Worm (Caenorhabditis elegans) whole organism, L2 larva: ENCODE results near the gene Y82E9BR.10.
"Not testable (repeated sequence)": the region's sequence is repeated elsewhere in the genome, so short reads cannot be mapped to it uniquely, and the experiment has no call there.

ENCODE experiments used
- C34F6.9 ChIP-seq: fragments of 150-350 bp; optimal IDR thresholded peaks from 2 replicates; lab custom pipeline; 2014; ENCODE audit warnings: missing biosample characterization, missing genetic modification characterization
- F13H6.1 ChIP-seq: sonication (generic microtip); optimal IDR thresholded peaks from 2 replicates; lab custom pipeline; 2016; ENCODE audit warnings: missing genetic modification characterization, missing compliant biosample characterization
- R02D3.7 ChIP-seq: fragments of 150-350 bp; optimal IDR thresholded peaks from 2 replicates; lab custom pipeline; 2014; ENCODE audit warnings: missing biosample characterization, missing genetic modification characterization
- Y55F3AM.14 ChIP-seq: fragments of 200-800 bp; sonication (Bioruptor generic); optimal IDR thresholded peaks from 2 replicates; lab custom pipeline; 2018; ENCODE audit warnings: mild to moderate bottlenecking, missing genetic modification characterization, missing compliant biosample characterization
- ZK546.5 ChIP-seq: sonication (generic microtip); optimal IDR thresholded peaks from 2 replicates; lab custom pipeline; 2017; ENCODE audit warnings: missing biosample characterization, missing genetic modification characterization
- alr-1 ChIP-seq: fragments of 150-350 bp; optimal IDR thresholded peaks from 2 replicates; lab custom pipeline; 2014; ENCODE audit warnings: missing biosample characterization, missing genetic modification characterization
- aly-2 ChIP-seq: fragments of 150-350 bp; optimal IDR thresholded peaks from 2 replicates; lab custom pipeline; 2014; ENCODE audit warnings: missing biosample characterization, missing genetic modification characterization
- ama-1 ChIP-seq: fragments of 150-350 bp; optimal IDR thresholded peaks from 2 replicates; lab custom pipeline; 2018; ENCODE audit warnings: inconsistent platforms
- blmp-1 ChIP-seq: sonication (generic microtip); optimal IDR thresholded peaks from 2 replicates; lab custom pipeline; 2017; ENCODE audit warnings: missing genetic modification characterization, mild to moderate bottlenecking, missing compliant biosample characterization, antibody characterized with exemption, moderate library complexity; ENCODE audit not compliant: insufficient read depth
- ceh-16 ChIP-seq: fragments of 150-350 bp; optimal IDR thresholded peaks from 2 replicates; lab custom pipeline; 2014; ENCODE audit warnings: missing biosample characterization, missing genetic modification characterization
- ceh-82 ChIP-seq: fragments of 150-350 bp; optimal IDR thresholded peaks from 2 replicates; lab custom pipeline; 2014; ENCODE audit warnings: missing biosample characterization, missing genetic modification characterization
- crh-2 ChIP-seq: sonication (generic microtip); optimal IDR thresholded peaks from 2 replicates; lab custom pipeline; 2017; ENCODE audit warnings: missing biosample characterization, missing genetic modification characterization
- dmd-4 ChIP-seq: sonication (generic microtip); optimal IDR thresholded peaks from 2 replicates; lab custom pipeline; 2017; ENCODE audit warnings: missing biosample characterization, missing genetic modification characterization
- egl-27 ChIP-seq: sonication (generic microtip); optimal IDR thresholded peaks from 3 replicates; lab custom pipeline; 2017; ENCODE audit warnings: missing biosample characterization, missing genetic modification reagents, missing genetic modification characterization
- elt-1 ChIP-seq: fragments of 150-350 bp; optimal IDR thresholded peaks from 2 replicates; lab custom pipeline; 2014; ENCODE audit warnings: missing biosample characterization, missing genetic modification characterization
- elt-3 ChIP-seq: sonication (generic microtip); optimal IDR thresholded peaks from 2 replicates; lab custom pipeline; 2017; ENCODE audit warnings: missing biosample characterization, missing genetic modification characterization
- fos-1 ChIP-seq: fragments of 150-350 bp; optimal IDR thresholded peaks from 2 replicates; lab custom pipeline; 2014; ENCODE audit warnings: missing biosample characterization, missing genetic modification characterization
- gmeb-1 ChIP-seq: fragments of 150-350 bp; optimal IDR thresholded peaks from 2 replicates; lab custom pipeline; 2014; ENCODE audit warnings: missing biosample characterization, missing genetic modification characterization
- lin-11 ChIP-seq: fragments of 150-350 bp; sonication (generic microtip); optimal IDR thresholded peaks from 2 replicates; lab custom pipeline; 2014; ENCODE audit warnings: missing biosample characterization, missing genetic modification characterization, inconsistent platforms, mixed read lengths
- lin-13 ChIP-seq: fragments of 150-350 bp; optimal IDR thresholded peaks from 2 replicates; lab custom pipeline; 2014; ENCODE audit warnings: missing biosample characterization, missing genetic modification reagents, missing genetic modification characterization
- lin-39 ChIP-seq: fragments of 150-350 bp; optimal IDR thresholded peaks from 2 replicates; lab custom pipeline; 2014; ENCODE audit warnings: missing biosample characterization, missing genetic modification reagents, missing genetic modification characterization
- lsy-2 ChIP-seq, 2 experiments: fragments of 150-350 bp in 1 of 2; sonication (generic microtip) in 1 of 2; optimal IDR thresholded peaks; 2 replicates each; lab custom pipeline; 2014 to 2017; ENCODE audit warnings: missing biosample characterization in 2 of 2, missing genetic modification characterization in 2 of 2
- mab-5 ChIP-seq: fragments of 150-350 bp; optimal IDR thresholded peaks from 2 replicates; lab custom pipeline; 2014; ENCODE audit warnings: missing biosample characterization, missing genetic modification characterization
- mbf-1 ChIP-seq: sonication (generic microtip); optimal IDR thresholded peaks from 2 replicates; lab custom pipeline; 2017; ENCODE audit warnings: missing biosample characterization, missing genetic modification characterization
- mdl-1 ChIP-seq, 2 experiments: fragments of 150-350 bp in 1 of 2; sonication (generic microtip) in 1 of 2; optimal IDR thresholded peaks; 2 replicates each; lab custom pipeline; 2017; ENCODE audit warnings: missing biosample characterization in 2 of 2, missing genetic modification characterization in 2 of 2
- nhr-10 ChIP-seq: sonication (generic microtip); optimal IDR thresholded peaks from 2 replicates; lab custom pipeline; 2017; ENCODE audit warnings: missing biosample characterization, missing genetic modification characterization
- nhr-11 ChIP-seq: fragments of 150-350 bp; optimal IDR thresholded peaks from 2 replicates; lab custom pipeline; 2014; ENCODE audit warnings: missing biosample characterization, missing genetic modification characterization
- nhr-12 ChIP-seq: fragments of 150-350 bp; optimal IDR thresholded peaks from 2 replicates; lab custom pipeline; 2014; ENCODE audit warnings: missing biosample characterization, missing genetic modification characterization
- nhr-129 ChIP-seq: fragments of 150-350 bp; optimal IDR thresholded peaks from 2 replicates; lab custom pipeline; 2014; ENCODE audit warnings: missing biosample characterization, missing genetic modification characterization
- nhr-21 ChIP-seq: fragments of 150-350 bp; optimal IDR thresholded peaks from 2 replicates; lab custom pipeline; 2014; ENCODE audit warnings: missing biosample characterization, missing genetic modification characterization
- nhr-23 ChIP-seq: fragments of 150-350 bp; optimal IDR thresholded peaks from 2 replicates; lab custom pipeline; 2014; ENCODE audit warnings: missing biosample characterization, missing genetic modification reagents, missing genetic modification characterization
- nhr-237 ChIP-seq: fragments of 150-350 bp; optimal IDR thresholded peaks from 2 replicates; lab custom pipeline; 2014; ENCODE audit warnings: missing biosample characterization, missing genetic modification characterization
- nhr-25 ChIP-seq: fragments of 150-350 bp; sonication (generic microtip); optimal IDR thresholded peaks from 3 replicates; lab custom pipeline; 2014; ENCODE audit warnings: missing biosample characterization, missing genetic modification characterization
- nhr-6 ChIP-seq: fragments of 150-350 bp; optimal IDR thresholded peaks from 2 replicates; lab custom pipeline; 2014; ENCODE audit warnings: missing biosample characterization, missing genetic modification characterization
- nhr-77 ChIP-seq: fragments of 150-350 bp; optimal IDR thresholded peaks from 2 replicates; lab custom pipeline; 2014; ENCODE audit warnings: missing biosample characterization, missing genetic modification characterization
- peb-1 ChIP-seq: fragments of 150-350 bp; optimal IDR thresholded peaks from 2 replicates; lab custom pipeline; 2014; ENCODE audit warnings: missing biosample characterization, missing genetic modification characterization
- sem-4 ChIP-seq: fragments of 150-350 bp; optimal IDR thresholded peaks from 2 replicates; lab custom pipeline; 2014; ENCODE audit warnings: missing biosample characterization, missing genetic modification reagents, missing genetic modification characterization
- skn-1 ChIP-seq: sonication (generic microtip); optimal IDR thresholded peaks from 2 replicates; lab custom pipeline; 2017; ENCODE audit warnings: missing biosample characterization, missing genetic modification characterization
- sma-3 ChIP-seq: sonication (generic microtip); optimal IDR thresholded peaks from 2 replicates; lab custom pipeline; 2016; ENCODE audit warnings: missing genetic modification reagents, missing genetic modification characterization, missing compliant biosample characterization
- sma-9 ChIP-seq, 2 experiments: fragments of 150-350 bp in 1 of 2; sonication (generic microtip) in 1 of 2; optimal IDR thresholded peaks; 2 replicates each; lab custom pipeline; 2014 to 2016; ENCODE audit warnings: missing genetic modification characterization in 2 of 2, mild to moderate bottlenecking in 1 of 2, missing biosample characterization in 1 of 2, missing compliant biosample characterization in 1 of 2, missing genetic modification reagents in 1 of 2, moderate library complexity in 1 of 2
- snpc-4 ChIP-seq: fragments of 150-350 bp; optimal IDR thresholded peaks from 2 replicates; lab custom pipeline; 2014; ENCODE audit warnings: missing biosample characterization, missing genetic modification characterization
- unc-39 ChIP-seq: fragments of 150-350 bp; optimal IDR thresholded peaks from 2 replicates; lab custom pipeline; 2014; ENCODE audit warnings: missing biosample characterization, missing genetic modification characterization
- unc-55 ChIP-seq: fragments of 150-350 bp; sonication (generic microtip); optimal IDR thresholded peaks from 3 replicates; lab custom pipeline; 2014; ENCODE audit warnings: missing biosample characterization, missing genetic modification reagents, missing genetic modification characterization
- unc-62 ChIP-seq: fragments of 150-350 bp; optimal IDR thresholded peaks from 2 replicates; lab custom pipeline; 2014; ENCODE audit warnings: missing biosample characterization, missing genetic modification reagents, missing genetic modification characterization
- zag-1 ChIP-seq: fragments of 150-350 bp; optimal IDR thresholded peaks from 2 replicates; lab custom pipeline; 2014; ENCODE audit warnings: missing biosample characterization, missing genetic modification characterization
- ztf-1 ChIP-seq: fragments of 200-800 bp; sonication (Bioruptor generic); conservative IDR thresholded peaks from 2 replicates; pipeline ENCODE4 v1.3.6; 2022; ENCODE audit warnings: missing genetic modification characterization, missing compliant biosample characterization
- ztf-11 ChIP-seq: sonication (generic microtip); optimal IDR thresholded peaks from 2 replicates; lab custom pipeline; 2017; ENCODE audit warnings: missing biosample characterization, missing genetic modification characterization
- ztf-4 ChIP-seq: fragments of 150-350 bp; optimal IDR thresholded peaks from 2 replicates; lab custom pipeline; 2014; ENCODE audit warnings: missing biosample characterization, missing genetic modification characterization

The Y82E9BR.10 gene

DNA sequence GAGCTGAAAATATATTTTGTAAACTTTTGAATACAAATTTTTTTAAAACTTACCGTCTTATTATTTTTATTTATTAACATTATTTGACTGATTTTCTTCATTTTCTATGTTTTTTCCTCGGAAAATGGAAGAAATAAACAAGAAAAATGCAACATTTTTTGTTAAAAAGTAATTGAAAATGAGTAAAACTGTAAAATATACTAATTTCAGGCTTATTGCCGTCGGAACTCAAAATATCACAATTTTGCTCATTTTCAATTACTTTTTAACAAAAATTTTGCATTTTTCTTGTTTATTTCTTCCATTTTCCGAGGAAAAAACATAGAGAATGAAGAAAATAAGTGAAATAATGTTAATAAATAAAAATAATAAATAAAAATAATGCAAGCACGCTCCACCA is at the start of gene Y82E9BR.10:
Gene Y82E9BR.10, minus strand, starts transcription at position 101 of the 400 bp plus-strand sequence.
- not testable (repeated sequence) for TF ChIP-seq Y55F3AM.14; nhr-6 (tag; lab: Kevin White, UChicago); unc-55 (GFP tag; lab: Kevin White, UChicago)

DNA sequence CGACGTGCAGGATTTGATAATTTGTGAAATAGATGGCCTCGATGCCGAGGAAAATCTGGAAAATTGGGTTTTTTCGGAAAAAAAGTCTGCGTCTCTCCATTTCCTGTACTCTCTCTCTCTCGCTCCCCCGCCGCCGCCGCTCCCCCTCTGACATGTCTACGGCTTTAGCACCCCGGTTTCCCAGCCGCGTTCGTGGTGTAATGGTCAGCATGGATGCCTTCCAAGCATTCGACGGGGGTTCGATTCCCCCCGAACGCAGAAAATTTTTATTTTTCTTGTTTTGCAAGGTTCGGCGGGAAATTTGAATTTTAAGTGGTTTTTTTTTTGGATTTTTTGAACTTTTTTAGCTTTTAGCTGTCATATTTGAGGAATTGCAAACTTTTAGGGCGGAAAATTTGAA is 48.9 kb upstream of the Y82E9BR.10 start:
- TF ChIP-seq ama-1 (lab: Kevin White, UChicago) (no peak), nhr-21 (tag; lab: Kevin White, UChicago) (peak; percentile 14), lin-13 (peak; percentile 88), elt-1 (tag; lab: Kevin White, UChicago) (no peak), dmd-4 (tag; lab: Kevin White, UChicago) (no peak), nhr-25 (tag; lab: Kevin White, UChicago) (peak; percentile 46), aly-2 (no peak), F13H6.1 (tag; lab: Kevin White, UChicago) (peak; percentile 49), lin-11 (tag; lab: Kevin White, UChicago) (peak; percentile 50), Y55F3AM.14 (peak; percentile 42), unc-39 (tag; lab: Kevin White, UChicago) (no peak), mab-5 (tag; lab: Kevin White, UChicago) (peak; percentile 35), snpc-4 (tag; lab: Kevin White, UChicago) (no peak), nhr-77 (tag; lab: Kevin White, UChicago) (no peak), ztf-4 (tag; lab: Kevin White, UChicago) (no peak), nhr-12 (tag; lab: Kevin White, UChicago) (no peak), ceh-16 (no peak), lin-39 (no peak), ceh-82 (tag; lab: Kevin White, UChicago) (no peak), nhr-23 (tag; lab: Kevin White, UChicago) (no peak), nhr-11 (no peak), mdl-1 (tag; optimal IDR thresholded peaks at IDR 0.05; lab: Kevin White, UChicago) (no peak), R02D3.7 (tag; lab: Kevin White, UChicago) (no peak), ztf-1 (GFP tag; lab: Robert Waterston, UW) (no peak), C34F6.9 (peak; percentile 45), crh-2 (peak; percentile 8), fos-1 (tag; lab: Kevin White, UChicago) (peak; percentile 34), mbf-1 (tag; lab: Kevin White, UChicago) (no peak), skn-1 (tag; lab: Kevin White, UChicago) (no peak), blmp-1 (tag; lab: Kevin White, UChicago) (no peak), zag-1 (tag; lab: Kevin White, UChicago) (no peak), gmeb-1 (tag; lab: Kevin White, UChicago) (peak; percentile 52), sem-4 (tag; lab: Kevin White, UChicago) (no peak), unc-55 (GFP tag; lab: Kevin White, UChicago) (peak; percentile 77), lsy-2 (tag; optimal IDR thresholded peaks at IDR 0.05; lab: Kevin White, UChicago) (peak; percentile 67 to 75), sma-3 (peak; percentile 53), elt-3 (no peak), alr-1 (tag; lab: Kevin White, UChicago) (no peak), egl-27 (tag; lab: Kevin White, UChicago) (no peak), ztf-11 (tag; lab: Kevin White, UChicago) (no peak), unc-62 (GFP tag; lab: Kevin White, UChicago) (no peak), nhr-6 (tag; lab: Kevin White, UChicago) (no peak), nhr-237 (tag; lab: Kevin White, UChicago) (no peak), sma-9 (GFP tag; optimal IDR thresholded peaks at IDR 0.05; lab: Kevin White, UChicago) (no peak), sma-9 (tag; optimal IDR thresholded peaks at IDR 0.05; lab: Kevin White, UChicago) (no peak), nhr-129 (tag; lab: Kevin White, UChicago) (peak; percentile 32), peb-1 (tag; lab: Kevin White, UChicago) (no peak), ZK546.5 (tag; lab: Kevin White, UChicago) (no peak), nhr-10 (tag; lab: Kevin White, UChicago) (no peak)
- TF ChIP-seq, all 48 proteins: peak for 15
